Worm (Caenorhabditis elegans): ENCODE data around the gene C16D9.3.

- TF ChIP-seq snpc-4 (tag; optimal IDR thresholded peaks at IDR 0.05) (no peak), ama-1 (optimal IDR thresholded peaks at IDR 0.05) (no peak), elt-1 (tag; optimal IDR thresholded peaks at IDR 0.05) (no peak), mdl-1 (tag; optimal IDR thresholded peaks at IDR 0.05) (no peak), nhr-77 (tag; optimal IDR thresholded peaks at IDR 0.05) (no peak)
Measured at ce11 chrV:8198994-8199393, 40.8 kb downstream of the C16D9.3 start, which contains the start of gene F20D6.11.

Measured in whole organism, L3 larva.